Worm (Caenorhabditis elegans) whole organism, dauer: ENCODE data around the gene CD4.1.

ENCODE experiments used
- unc-62 ChIP-seq: sonication (generic microtip); optimal IDR thresholded peaks from 2 replicates; lab custom pipeline; 2017; ENCODE audit warnings: missing biosample characterization, missing genetic modification reagents, missing genetic modification characterization

The CD4.1 gene

DNA sequence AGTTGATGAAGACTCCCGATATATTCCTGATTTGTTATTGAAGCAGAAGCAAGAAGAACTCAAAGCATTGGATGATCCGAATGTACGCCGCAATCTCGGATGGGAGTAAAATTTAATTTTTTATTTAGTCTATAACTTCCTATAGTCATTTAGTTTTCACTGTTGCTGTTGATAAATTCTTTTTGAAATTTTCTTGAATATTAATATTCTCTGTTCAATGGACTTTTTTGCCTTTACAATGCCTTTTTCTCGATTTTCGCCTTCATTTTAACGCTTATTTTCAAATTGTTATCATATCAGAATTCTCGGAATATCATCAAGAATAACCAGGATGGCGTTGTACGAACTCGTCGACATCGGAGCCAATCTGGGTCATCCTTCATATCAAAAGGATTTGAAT is 12.0 kb upstream of the CD4.1 start, which contains the start of gene crn-2:
crn-2 (plus strand) TSS at position 301 of the 400 bp plus-strand sequence.
- TF ChIP-seq unc-62 (GFP tag; lab: Kevin White, UChicago): no peak

DNA sequence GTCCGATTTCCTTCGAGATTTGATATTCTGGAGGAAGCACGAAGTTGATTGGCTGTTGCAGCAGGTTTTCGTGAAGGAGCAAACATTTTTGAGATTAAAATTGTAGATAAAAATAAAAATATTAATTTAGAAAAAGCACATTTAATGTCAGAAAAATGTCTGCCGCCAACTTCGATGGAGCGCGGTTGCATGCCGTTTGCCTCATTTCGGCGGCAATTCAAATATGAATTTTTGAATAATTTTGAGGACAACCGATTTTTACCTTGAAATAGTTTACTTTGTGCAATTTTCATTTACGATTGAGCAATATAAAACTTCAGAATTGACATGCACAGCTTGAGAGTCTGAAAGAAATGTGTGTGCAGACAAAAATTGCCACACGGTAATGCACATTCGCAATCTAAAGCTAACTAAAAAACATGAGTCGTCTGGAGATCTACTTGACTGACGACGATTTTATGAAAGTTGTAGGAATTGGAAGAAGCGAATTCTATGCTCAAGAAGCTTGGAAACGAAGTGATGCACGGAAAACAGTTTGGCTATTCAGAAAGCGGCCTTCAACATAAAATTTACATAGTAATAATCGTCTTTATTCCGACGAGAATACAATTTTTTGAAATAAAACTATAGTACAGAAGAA is 9.8 kb upstream of the CD4.1 start, which contains the start of gene zhit-1:
zhit-1 (minus strand) TSS at position 161 of the 640 bp plus-strand sequence.
- no peak for TF ChIP-seq unc-62 (GFP tag; lab: Kevin White, UChicago)

DNA sequence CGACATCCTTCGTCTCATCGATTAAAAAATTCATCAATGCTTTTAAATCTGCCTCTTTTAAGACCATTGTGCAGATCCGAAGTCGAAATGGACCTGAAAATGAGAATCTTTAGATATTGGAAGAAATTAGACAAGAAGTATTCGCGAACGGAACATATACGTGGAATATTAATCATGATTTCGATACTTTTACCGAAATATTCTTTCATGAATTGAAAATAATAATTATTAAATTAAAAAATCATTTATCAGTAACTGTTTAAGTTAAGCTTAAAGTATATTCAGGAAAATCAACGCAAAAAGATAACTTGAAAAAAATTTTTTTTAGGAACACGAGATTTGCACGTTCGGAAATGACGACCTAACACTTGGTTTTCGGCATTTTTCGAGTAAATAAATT is 5.1 kb upstream of the CD4.1 start, which contains the start of gene CD4.8:
CD4.8 (minus strand) TSS at position 101 of the 400 bp plus-strand sequence.
- TF ChIP-seq unc-62 (GFP tag; lab: Kevin White, UChicago): no peak

DNA sequence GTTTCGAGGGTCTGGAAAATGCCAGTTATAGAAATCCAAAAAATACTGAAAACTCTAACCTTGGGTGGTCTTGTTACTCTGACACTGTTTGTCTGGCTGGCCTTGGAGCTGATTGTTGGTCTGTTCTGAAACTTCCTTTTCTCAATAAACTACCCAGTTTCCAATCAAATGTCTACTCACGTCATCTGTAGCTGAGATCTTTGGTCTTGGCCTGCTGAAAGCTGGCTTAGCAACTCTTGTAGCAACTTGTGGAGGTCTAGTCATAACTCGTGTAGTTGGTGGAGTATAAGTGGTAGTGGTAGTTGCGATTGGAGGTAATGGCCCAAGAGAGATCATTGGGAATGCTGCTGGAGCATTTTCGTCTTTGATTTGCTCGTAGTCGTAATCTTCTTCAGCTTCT is 3.8 kb downstream of the CD4.1 start:
- TF ChIP-seq unc-62 (GFP tag; lab: Kevin White, UChicago): no peak

DNA sequence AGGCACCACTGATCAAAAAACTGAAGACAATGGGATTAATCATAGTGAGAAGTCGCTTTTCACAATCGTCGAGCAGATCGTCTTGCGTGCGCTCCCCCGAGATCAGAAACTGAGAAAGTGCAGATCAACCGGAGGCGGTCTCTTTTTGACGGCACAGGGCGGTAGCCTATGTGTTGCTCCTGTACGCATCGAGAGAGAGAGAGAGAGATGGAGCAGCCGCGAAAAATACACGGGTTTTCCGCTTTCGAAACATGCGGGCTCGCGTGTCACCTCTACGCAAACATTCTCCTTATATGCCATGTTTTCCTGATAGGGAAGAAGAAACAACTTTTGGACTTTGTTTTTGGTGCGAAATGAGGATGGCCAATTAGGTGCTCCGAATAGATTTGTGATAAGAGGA is 6.8 kb downstream of the CD4.1 start, which contains the start of gene lrpc-1:
lrpc-1 (minus strand) TSS at position 101 of the 400 bp plus-strand sequence.
- no peak for TF ChIP-seq unc-62 (GFP tag; lab: Kevin White, UChicago)

DNA sequence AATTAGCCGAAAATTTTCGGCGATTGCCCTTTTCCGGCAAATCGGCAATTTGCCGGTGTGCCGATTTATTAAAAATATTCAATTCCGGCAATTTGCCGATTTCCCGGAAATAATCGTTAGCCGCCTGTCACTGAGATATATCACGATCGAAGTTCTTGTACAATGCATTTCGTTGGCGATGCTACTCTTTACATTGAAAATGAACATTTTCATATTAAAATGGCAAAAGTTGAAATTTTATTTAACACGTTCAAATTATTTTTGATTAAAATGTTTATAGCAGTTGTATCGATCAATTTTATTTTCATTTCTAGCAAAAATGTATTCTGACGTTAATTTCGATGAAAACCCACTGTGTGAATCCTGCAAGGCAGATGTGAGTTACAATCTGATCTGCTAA is 8.4 kb downstream of the CD4.1 start, which contains the start of gene M03E7.3:
M03E7.3 (plus strand) TSS at position 301 of the 400 bp plus-strand sequence.
- no peak for TF ChIP-seq unc-62 (GFP tag; lab: Kevin White, UChicago)

DNA sequence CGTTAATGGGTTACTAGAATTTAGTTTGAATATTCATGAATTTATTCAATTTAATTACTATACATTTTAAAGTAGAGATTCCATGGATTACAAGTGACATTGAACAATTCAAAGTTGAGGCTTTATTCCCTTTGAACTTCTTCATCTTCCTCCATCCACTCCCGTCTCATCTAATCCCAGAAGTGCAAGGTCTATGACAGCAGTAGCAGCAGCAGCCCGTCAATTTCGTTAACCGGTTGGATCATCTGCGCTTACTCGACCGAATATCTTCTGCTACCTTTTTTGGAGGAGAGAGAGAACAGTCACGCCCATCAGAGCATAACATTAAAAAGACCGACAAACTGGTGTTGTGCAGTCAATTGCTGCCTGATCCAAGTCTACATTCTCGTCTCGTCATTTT is 10.9 kb downstream of the CD4.1 start, which contains the start of gene M03E7.2:
M03E7.2 (plus strand) TSS at position 301 of the 400 bp plus-strand sequence.
- TF ChIP-seq unc-62 (GFP tag; lab: Kevin White, UChicago): no peak

DNA sequence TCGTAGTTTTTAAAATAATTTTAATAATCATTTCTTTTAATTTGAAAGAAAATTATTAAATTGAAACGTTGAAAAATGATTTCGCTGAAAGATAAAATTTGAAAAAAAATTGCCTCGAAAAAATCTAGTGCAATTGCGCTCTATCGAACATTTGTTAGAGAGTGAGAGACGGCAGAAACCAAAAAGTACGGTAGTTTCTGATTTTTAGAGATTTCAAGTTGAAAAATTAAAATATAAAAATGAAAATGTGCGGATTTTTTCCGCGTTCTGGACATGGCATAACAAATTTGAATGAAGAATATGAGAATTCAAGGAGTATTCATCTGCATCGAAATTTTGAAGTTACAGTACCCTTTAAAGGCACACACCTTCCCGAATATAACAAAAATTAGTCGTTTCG is 13.0 kb downstream of the CD4.1 start:
- no peak for TF ChIP-seq unc-62 (GFP tag; lab: Kevin White, UChicago)

DNA sequence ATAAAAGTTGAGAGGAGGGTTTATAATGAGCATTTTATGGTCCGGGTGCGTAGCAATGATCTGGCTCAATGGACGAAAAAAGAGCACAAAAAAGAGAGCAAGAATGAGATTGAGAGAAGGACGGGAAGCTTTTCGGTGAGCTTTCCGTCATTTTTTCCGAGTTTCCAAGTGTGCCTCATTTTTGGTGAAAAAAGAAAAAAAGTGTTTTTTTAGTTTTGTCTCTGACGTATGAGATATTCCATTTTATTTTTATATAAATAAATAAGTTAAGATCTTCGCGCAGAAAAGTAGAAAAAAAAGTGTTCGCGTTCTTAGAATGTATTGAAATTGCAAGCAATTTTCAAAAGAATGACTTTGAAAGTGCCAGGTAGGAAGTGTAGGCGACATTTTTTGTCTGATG is 13.7 kb downstream of the CD4.1 start, which contains the start of gene memb-2:
memb-2 (minus strand) TSS at position 101 of the 400 bp plus-strand sequence.
- TF ChIP-seq unc-62 (GFP tag; lab: Kevin White, UChicago): no peak

DNA sequence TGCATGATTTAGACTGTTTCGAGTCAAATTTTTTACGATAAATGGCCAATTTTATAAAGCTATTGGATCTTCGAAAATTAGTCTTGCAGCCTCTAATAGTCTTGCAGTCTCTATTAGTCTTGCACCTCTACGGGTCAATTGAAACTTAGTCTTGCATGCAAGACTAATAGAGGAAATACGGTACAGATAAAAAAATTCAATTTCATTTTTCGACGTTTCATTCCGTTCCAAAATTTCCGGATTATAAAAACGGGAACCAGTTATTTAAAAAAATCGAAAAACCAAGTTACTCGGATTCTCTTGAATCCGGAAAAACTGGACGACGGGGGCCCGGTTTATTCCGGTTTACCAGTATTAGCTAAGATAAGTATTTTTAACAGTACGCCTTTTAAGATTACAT is 15.0 kb downstream of the CD4.1 start, which contains the start of gene M03E7.1:
M03E7.1 (plus strand) TSS at position 301 of the 400 bp plus-strand sequence.
- TF ChIP-seq unc-62 (GFP tag; lab: Kevin White, UChicago): no peak

DNA sequence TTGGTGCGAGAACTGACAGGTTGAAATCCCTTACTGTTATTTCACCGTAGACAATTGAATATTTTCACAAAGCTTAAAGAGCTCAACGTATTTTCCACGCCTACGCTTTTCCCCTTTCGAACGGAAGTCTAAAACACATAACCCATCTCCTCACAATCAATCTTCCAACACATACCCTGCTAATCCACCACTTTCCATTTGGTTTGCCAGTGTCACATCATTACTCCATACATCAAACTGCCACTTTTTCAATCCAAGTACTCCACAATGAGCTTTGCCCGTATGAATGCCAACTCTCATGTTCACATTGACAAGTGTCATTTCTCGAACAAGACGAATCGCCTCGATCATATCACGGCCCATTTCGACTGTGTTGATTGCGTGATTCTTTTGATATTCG is 21.7 kb downstream of the CD4.1 start:
- TF ChIP-seq unc-62 (GFP tag; lab: Kevin White, UChicago): no peak

DNA sequence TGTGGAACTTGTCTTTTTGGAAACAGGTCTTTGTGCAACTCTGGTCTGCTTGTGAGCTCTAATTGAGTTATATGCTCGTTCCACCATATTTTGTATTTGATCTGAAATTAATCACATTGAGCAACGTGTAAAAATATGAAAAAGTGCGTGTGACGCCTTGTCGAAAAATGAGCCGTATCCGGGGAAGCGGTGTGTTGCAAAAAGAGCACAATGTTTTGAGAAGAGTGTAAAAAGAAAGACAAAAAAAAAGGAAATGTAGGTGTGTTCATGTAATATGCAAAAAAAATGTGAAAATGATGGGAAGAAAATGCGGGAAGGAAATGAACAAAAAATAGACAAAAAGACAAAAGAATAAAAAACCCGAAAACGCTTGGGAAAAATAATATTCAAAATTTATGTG is 24.4 kb downstream of the CD4.1 start, which contains the start of gene acy-4:
acy-4 (minus strand) TSS at position 101 of the 400 bp plus-strand sequence.
- TF ChIP-seq unc-62 (GFP tag; lab: Kevin White, UChicago): no peak

DNA sequence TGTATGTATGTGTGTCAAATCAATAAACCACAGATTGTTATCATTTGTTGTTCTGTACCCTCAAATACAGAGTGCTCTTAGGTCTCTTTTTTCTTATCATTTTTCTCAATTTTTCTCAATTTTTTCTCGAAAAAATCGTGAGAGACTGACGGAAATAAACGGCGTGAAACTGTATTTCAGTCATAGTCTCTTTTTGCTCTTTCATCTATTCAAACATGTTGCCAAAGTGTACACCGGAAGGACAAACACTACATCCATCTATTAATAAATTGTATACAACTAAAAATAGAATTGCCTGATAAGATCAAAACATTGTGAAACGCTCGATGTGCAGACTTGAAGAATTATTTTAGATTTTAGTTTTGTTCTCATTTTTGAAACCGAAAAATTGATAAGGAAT is 28.1 kb downstream of the CD4.1 start:
- no peak for TF ChIP-seq unc-62 (GFP tag; lab: Kevin White, UChicago)

DNA sequence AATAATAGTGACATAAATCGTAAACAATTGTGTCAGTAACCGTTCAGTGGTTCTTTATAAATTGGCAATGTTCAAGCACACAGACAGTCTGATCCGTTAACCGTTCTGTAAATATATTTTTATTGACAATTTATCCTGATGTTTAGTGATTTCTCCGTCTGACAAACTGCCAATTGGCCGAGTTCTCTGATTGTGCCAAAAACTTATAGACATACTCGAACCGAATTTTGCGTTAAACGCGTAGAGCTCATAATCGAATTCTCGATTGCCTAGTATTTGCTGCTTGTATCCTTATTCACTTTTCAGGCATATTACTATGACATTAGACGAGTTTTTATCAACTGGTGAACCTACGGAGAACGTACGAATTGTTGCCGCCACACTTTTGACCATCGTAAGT is 37.8 kb downstream of the CD4.1 start, which contains the start of gene srx-117:
srx-117 (plus strand) TSS at position 301 of the 400 bp plus-strand sequence.
- no peak for TF ChIP-seq unc-62 (GFP tag; lab: Kevin White, UChicago)

DNA sequence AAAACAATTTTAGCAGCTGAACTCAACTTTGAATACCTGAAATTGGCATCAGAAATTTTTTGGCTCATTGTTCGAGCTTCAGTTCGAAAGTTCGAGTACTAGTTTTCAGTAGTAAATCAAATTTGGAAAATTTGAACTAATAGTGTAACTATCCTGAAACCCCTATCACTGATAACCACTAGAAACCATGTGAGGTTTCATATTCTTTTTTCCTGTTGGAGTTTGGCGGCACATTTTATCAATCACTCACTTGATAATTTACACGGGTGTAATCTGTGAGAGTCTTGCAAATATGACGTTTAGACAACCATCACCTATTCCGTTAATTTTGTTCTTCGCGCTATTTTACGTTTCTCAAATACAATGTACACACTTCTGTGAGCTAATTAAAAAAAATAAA is 41.0 kb downstream of the CD4.1 start, which contains the start of gene C14C11.4:
C14C11.4 (plus strand) TSS at position 252 of the 400 bp plus-strand sequence.
- TF ChIP-seq unc-62 (GFP tag; lab: Kevin White, UChicago): no peak

DNA sequence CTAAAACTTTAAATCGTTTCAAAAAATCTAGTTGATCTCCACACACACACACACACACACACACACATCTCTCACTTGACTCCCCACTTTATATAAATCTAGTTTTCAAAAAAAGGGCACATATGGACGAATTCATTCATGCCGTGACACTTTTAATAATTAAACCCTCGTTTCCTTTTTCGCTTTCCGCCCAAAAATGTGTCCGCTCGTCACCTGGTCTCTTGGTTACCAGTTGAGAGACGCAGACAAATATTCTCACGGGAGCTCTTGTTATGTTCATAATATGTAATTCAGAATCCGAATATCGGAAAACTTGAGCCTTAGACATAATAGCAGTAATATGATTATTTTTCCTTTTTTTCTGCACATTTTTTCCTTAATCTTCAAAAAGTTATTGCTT is 45.5 kb downstream of the CD4.1 start:
- TF ChIP-seq unc-62 (GFP tag; lab: Kevin White, UChicago): no peak
